Fruit fly (Drosophila melanogaster): ENCODE measurements around the gene CG14949.

CG14949 gene

dm6 chr3L:2634929-2635799, 8.1 kb downstream of the CG14949 start (continued):
- TF ChIP-seq HHEX (GFP tag; optimal IDR thresholded peaks at IDR 0.05) (peak; percentile 91), CG1792 (GFP tag; optimal IDR thresholded peaks at IDR 0.05) (peak; percentile 53), Atf6 (GFP tag; IDR thresholded peaks at IDR 0.05) (peak; percentile 81), CG14667 (GFP tag; IDR thresholded peaks at IDR 0.05) (no peak), Fer2 (tag; optimal IDR thresholded peaks at IDR 0.05) (peak; percentile 81), tio (GFP tag; optimal IDR thresholded peaks at IDR 0.05) (no peak), chinmo (GFP tag; IDR thresholded peaks at IDR 0.05; ENCODE audit: partially characterized antibody) (peak; percentile 73; the same call in 3 of the 4 replicates), CG11504 (tag; optimal IDR thresholded peaks at IDR 0.05) (peak; percentile 68), CG6854 (GFP tag; optimal IDR thresholded peaks at IDR 0.05) (peak; percentile 85), pum (GFP tag; optimal IDR thresholded peaks at IDR 0.05) (peak; percentile 47), CG9609 (GFP tag; optimal IDR thresholded peaks at IDR 0.05) (peak; percentile 68), dmrt11E (tag; optimal IDR thresholded peaks at IDR 0.05) (peak; percentile 65), vvl (GFP tag; IDR thresholded peaks at IDR 0.05) (peak; percentile 96), Six4 (GFP tag; optimal IDR thresholded peaks at IDR 0.05) (peak; percentile 69), CG12071 (GFP tag; optimal IDR thresholded peaks at IDR 0.05) (peak; percentile 85), vnd (GFP tag; IDR thresholded peaks at IDR 0.05; ENCODE audit: partially characterized antibody) (peak; percentile 80), br (optimal IDR thresholded peaks at IDR 0.05) (no peak), CTCF (GFP tag; optimal IDR thresholded peaks at IDR 0.05) (peak; percentile 64), mam (GFP tag; optimal IDR thresholded peaks at IDR 0.05) (peak; percentile 66), sr (GFP tag; IDR thresholded peaks at IDR 0.05) (peak; percentile 69), Nf-YA (GFP tag; IDR thresholded peaks at IDR 0.05) (peak; percentile 19; the same call in 1 of the 2 replicates), oc (tag; optimal IDR thresholded peaks at IDR 0.05) (peak; percentile 6), CG6654 (GFP tag; optimal IDR thresholded peaks at IDR 0.05) (peak; percentile 44), D19B (GFP tag; optimal IDR thresholded peaks at IDR 0.05) (peak; percentile 50), Ssrp (tag; optimal IDR thresholded peaks at IDR 0.05) (peak; percentile 15), CG4328 (GFP tag; optimal IDR thresholded peaks at IDR 0.05) (peak; percentile 94), stc (GFP tag; IDR thresholded peaks at IDR 0.05) (peak; percentile 77), shn (GFP tag; optimal IDR thresholded peaks at IDR 0.05) (peak; percentile 68), zfh2 (GFP tag; optimal IDR thresholded peaks at IDR 0.05) (peak; percentile 72), CG3407 (GFP tag; optimal IDR thresholded peaks at IDR 0.05) (peak; percentile 82), BEAF-32 (GFP tag; optimal IDR thresholded peaks at IDR 0.05) (peak; percentile 78), sim (GFP tag; IDR thresholded peaks at IDR 0.05) (peak; percentile 75), tx (GFP tag; optimal IDR thresholded peaks at IDR 0.05) (peak; percentile 55), disco-r (GFP tag; optimal IDR thresholded peaks at IDR 0.05) (peak; percentile 89), CG5953 (GFP tag; IDR thresholded peaks at IDR 0.05) (peak; percentile 63; the same call in 1 of the 2 replicates), az2 (GFP tag; optimal IDR thresholded peaks at IDR 0.05) (peak; percentile 68), Aef1 (GFP tag; IDR thresholded peaks at IDR 0.05) (0 out of 3 replicates have a peak, but pooled peaks have one; percentile 9), CG13296 (GFP tag; optimal IDR thresholded peaks at IDR 0.05) (peak; percentile 93), CG9876 (GFP tag; optimal IDR thresholded peaks at IDR 0.05) (peak; percentile 41), Dip2 (GFP tag; IDR thresholded peaks at IDR 0.05) (no peak), gce (GFP tag; IDR thresholded peaks at IDR 0.05) (peak; percentile 82; the same call in 2 of the 3 replicates), Hr39 (optimal IDR thresholded peaks at IDR 0.05) (no peak), CG8281 (tag; optimal IDR thresholded peaks at IDR 0.05) (peak; percentile 50), ind (GFP tag; optimal IDR thresholded peaks at IDR 0.05) (peak; percentile 51), C15 (GFP tag; IDR thresholded peaks at IDR 0.05) (peak; percentile 50; the same call in 1 of the 3 replicates), ase (GFP tag; IDR thresholded peaks at IDR 0.05) (peak; percentile 72), CG11696 (GFP tag; IDR thresholded peaks at IDR 0.05) (peak; percentile 70), pita (GFP tag; optimal IDR thresholded peaks at IDR 0.05) (no peak), CG7357 (GFP tag; IDR thresholded peaks at IDR 0.05) (no peak), CG7963 (GFP tag; IDR thresholded peaks at IDR 0.05; ENCODE audit: partially characterized antibody) (peak; percentile 84)
